Worm (Caenorhabditis elegans): ENCODE data around the gene srz-63.

DNA sequence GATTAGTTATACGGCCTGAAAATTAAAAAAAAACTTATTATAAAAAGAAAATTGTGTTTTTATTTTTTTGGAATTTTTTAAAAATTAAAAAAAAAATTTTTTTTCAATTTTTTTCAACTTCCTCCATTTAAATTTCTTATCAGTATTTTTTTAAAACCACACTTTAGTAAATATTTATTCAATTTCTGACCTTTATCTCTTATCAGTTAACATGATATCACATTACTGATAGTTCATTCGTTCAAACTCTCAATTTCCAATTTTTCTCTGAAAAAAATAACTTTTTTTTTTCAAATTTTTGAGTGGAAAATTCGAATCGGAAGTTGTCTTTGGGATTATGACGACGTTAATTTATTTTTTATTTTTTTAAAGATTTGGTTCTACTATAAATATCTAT lies 19.2 kb downstream of the srz-63 start:
- no peak for TF ChIP-seq unc-62 (GFP tag; optimal IDR thresholded peaks at IDR 0.05)
- TF ChIP-seq lin-39 (tag; optimal IDR thresholded peaks at IDR 0.05) = no peak
- TF ChIP-seq unc-39 (tag; optimal IDR thresholded peaks at IDR 0.05) = no peak
- TF ChIP-seq ceh-82 (tag; optimal IDR thresholded peaks at IDR 0.05) = no peak
- peak; percentile 1 for TF ChIP-seq fos-1 (tag; optimal IDR thresholded peaks at IDR 0.05)

Data from whole organism, L2 larva.